Worm (Caenorhabditis elegans) whole organism, midembryonic: ENCODE measurements around the gene twk-18.

Experiments used
- klf-2 ChIP-seq: fragments of 200-800 bp; sonication (Bioruptor generic); conservative IDR thresholded peaks from 2 replicates; pipeline ENCODE4 v1.3.6; 2022; ENCODE audit warnings: missing genetic modification reagents, missing genetic modification characterization, missing compliant biosample characterization
- ztf-23 ChIP-seq: fragments of 200-800 bp; sonication (Bioruptor generic); IDR thresholded peaks from 2 replicates; pipeline ENCODE4 v1.3.6; 2022; ENCODE audit warnings: missing genetic modification reagents, missing genetic modification characterization, missing compliant biosample characterization

DNA sequence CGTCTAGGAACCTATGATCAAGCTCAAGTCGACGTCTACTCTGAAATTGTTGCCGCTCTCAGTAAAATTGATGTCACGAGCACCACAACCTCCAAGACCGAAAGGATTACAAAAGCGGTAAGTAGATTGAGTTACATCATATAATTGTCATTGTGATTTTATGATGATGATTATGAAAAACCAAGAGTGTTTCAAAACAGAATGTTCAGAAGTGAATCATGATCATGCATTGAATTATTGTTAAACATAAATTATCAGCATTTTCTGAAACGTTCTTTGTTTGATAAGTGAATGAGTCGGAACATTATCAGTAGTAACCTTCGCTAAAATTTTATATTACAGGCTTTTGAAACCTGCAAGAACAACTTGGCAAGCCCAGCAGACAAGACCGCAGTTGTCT, 47.2 kb downstream of the twk-18 start:
- TF ChIP-seq ztf-23 (no peak), klf-2 (no peak)
